Worm (Caenorhabditis elegans) whole organism, mixed stage, embryonic: ENCODE measurements around the gene F59E11.6.

ENCODE experiments used
- M03D4.4 ChIP-seq: sonication (generic microtip); optimal IDR thresholded peaks from 2 replicates; lab custom pipeline; 2017; ENCODE audit warnings: mild to moderate bottlenecking, missing genetic modification characterization, missing compliant biosample characterization
- bed-3 ChIP-seq: fragments of 200-800 bp; sonication (Bioruptor generic); optimal IDR thresholded peaks from 3 replicates; lab custom pipeline; 2018; ENCODE audit warnings: mild to moderate bottlenecking, missing genetic modification characterization, moderate library complexity, missing compliant biosample characterization
- blmp-1 ChIP-seq: fragments of 150-350 bp; optimal IDR thresholded peaks from 2 replicates; lab custom pipeline; 2014; ENCODE audit warnings: missing biosample characterization, missing genetic modification characterization
- ceh-39 ChIP-seq: fragments of 150-350 bp; optimal IDR thresholded peaks from 2 replicates; lab custom pipeline; 2014; ENCODE audit warnings: missing biosample characterization, missing genetic modification characterization
- ceh-43 ChIP-seq: fragments of 200-800 bp; sonication (Bioruptor generic); optimal IDR thresholded peaks from 2 replicates; lab custom pipeline; 2018; ENCODE audit warnings: mild to moderate bottlenecking, missing genetic modification characterization, moderate library complexity, missing compliant biosample characterization
- ceh-83 ChIP-seq: fragments of 200-800 bp; sonication (Bioruptor generic); optimal IDR thresholded peaks from 2 replicates; lab custom pipeline; 2018; ENCODE audit warnings: mild to moderate bottlenecking, missing genetic modification characterization, missing compliant biosample characterization
- ces-1 ChIP-seq: fragments of 150-350 bp; optimal IDR thresholded peaks from 2 replicates; lab custom pipeline; 2014; ENCODE audit warnings: missing biosample characterization, missing genetic modification reagents, missing genetic modification characterization
- cnd-1 ChIP-seq: fragments of 200-800 bp; sonication (Bioruptor generic); optimal IDR thresholded peaks from 2 replicates; lab custom pipeline; 2018; ENCODE audit warnings: mild to moderate bottlenecking, missing genetic modification characterization, missing compliant biosample characterization
- drap-1 ChIP-seq: fragments of 200-800 bp; sonication (Bioruptor generic); optimal IDR thresholded peaks from 3 replicates; lab custom pipeline; 2018; ENCODE audit warnings: mild to moderate bottlenecking, missing genetic modification characterization, missing compliant biosample characterization
- elt-1 ChIP-seq: sonication (generic microtip); optimal IDR thresholded peaks from 2 replicates; lab custom pipeline; 2017; ENCODE audit warnings: missing genetic modification characterization, mild to moderate bottlenecking, missing compliant biosample characterization, antibody characterized with exemption, moderate library complexity, borderline replicate concordance; ENCODE audit not compliant: insufficient read depth
- elt-3 ChIP-seq: fragments of 150-350 bp; optimal IDR thresholded peaks from 2 replicates; lab custom pipeline; 2014; ENCODE audit warnings: missing biosample characterization, missing genetic modification characterization
- flh-1 ChIP-seq: fragments of 200-800 bp; sonication (Bioruptor generic); optimal IDR thresholded peaks from 2 replicates; lab custom pipeline; 2018; ENCODE audit warnings: mild to moderate bottlenecking, missing genetic modification characterization, moderate library complexity, missing compliant biosample characterization
- ham-2 ChIP-seq: fragments of 200-800 bp; sonication (Bioruptor generic); optimal IDR thresholded peaks from 2 replicates; lab custom pipeline; 2018; ENCODE audit warnings: mild to moderate bottlenecking, missing genetic modification characterization, missing compliant biosample characterization
- hlh-1 ChIP-seq: fragments of 150-350 bp; optimal IDR thresholded peaks from 2 replicates; lab custom pipeline; 2014; ENCODE audit warnings: missing biosample characterization, missing genetic modification reagents, missing genetic modification characterization
- lin-13 ChIP-seq: fragments of 150-350 bp; optimal IDR thresholded peaks from 2 replicates; lab custom pipeline; 2014; ENCODE audit warnings: missing biosample characterization, missing genetic modification characterization
- lsy-2 ChIP-seq: fragments of 150-350 bp; optimal IDR thresholded peaks from 2 replicates; lab custom pipeline; 2014; ENCODE audit warnings: missing biosample characterization, missing genetic modification characterization
- mab-5 ChIP-seq: fragments of 150-350 bp; optimal IDR thresholded peaks from 2 replicates; lab custom pipeline; 2014; ENCODE audit warnings: missing biosample characterization, missing genetic modification characterization
- mep-1 ChIP-seq: fragments of 150-350 bp; optimal IDR thresholded peaks from 2 replicates; lab custom pipeline; 2017; ENCODE audit warnings: missing biosample characterization, missing genetic modification reagents, missing genetic modification characterization, inconsistent platforms
- mls-2 ChIP-seq: sonication (generic microtip); optimal IDR thresholded peaks from 2 replicates; lab custom pipeline; 2016; ENCODE audit warnings: mild to moderate bottlenecking, missing genetic modification characterization, moderate library complexity, missing compliant biosample characterization
- nhr-12 ChIP-seq: fragments of 150-350 bp; optimal IDR thresholded peaks from 2 replicates; lab custom pipeline; 2014; ENCODE audit warnings: missing biosample characterization, missing genetic modification characterization
- nhr-2 ChIP-seq: fragments of 150-350 bp; optimal IDR thresholded peaks from 2 replicates; lab custom pipeline; 2014; ENCODE audit warnings: missing biosample characterization, missing genetic modification characterization
- nhr-237 ChIP-seq: fragments of 150-350 bp; optimal IDR thresholded peaks from 2 replicates; lab custom pipeline; 2014; ENCODE audit warnings: missing biosample characterization, missing genetic modification characterization
- nhr-28 ChIP-seq: fragments of 150-350 bp; optimal IDR thresholded peaks from 2 replicates; lab custom pipeline; 2014; ENCODE audit warnings: missing biosample characterization, missing genetic modification characterization
- nhr-76 ChIP-seq: sonication (generic microtip); optimal IDR thresholded peaks from 2 replicates; lab custom pipeline; 2017; ENCODE audit warnings: missing biosample characterization, missing genetic modification characterization
- pha-4 ChIP-seq: fragments of 150-350 bp; optimal IDR thresholded peaks from 2 replicates; lab custom pipeline; 2018; ENCODE audit warnings: missing biosample characterization, missing genetic modification reagents, missing genetic modification characterization
- sem-2 ChIP-seq: fragments of 200-800 bp; sonication (Bioruptor generic); optimal IDR thresholded peaks from 2 replicates; lab custom pipeline; 2018; ENCODE audit warnings: mild to moderate bottlenecking, missing genetic modification characterization, missing compliant biosample characterization
- snpc-4 ChIP-seq: fragments of 150-350 bp; optimal IDR thresholded peaks from 2 replicates; lab custom pipeline; 2014; ENCODE audit warnings: missing biosample characterization, missing genetic modification characterization
- sptf-1 ChIP-seq: sonication (generic microtip); optimal IDR thresholded peaks from 2 replicates; lab custom pipeline; 2017; ENCODE audit warnings: mild to moderate bottlenecking, missing genetic modification characterization, moderate library complexity, missing compliant biosample characterization
- tbx-8 ChIP-seq: fragments of 200-800 bp; sonication (Bioruptor generic); optimal IDR thresholded peaks from 2 replicates; lab custom pipeline; 2018; ENCODE audit warnings: mild to moderate bottlenecking, missing genetic modification characterization, moderate library complexity, missing compliant biosample characterization
- unc-120 ChIP-seq: sonication (generic microtip); optimal IDR thresholded peaks from 2 replicates; lab custom pipeline; 2017; ENCODE audit warnings: missing genetic modification characterization, missing compliant biosample characterization; ENCODE audit not compliant: poor library complexity, severe bottlenecking
- zip-8 ChIP-seq: fragments of 150-350 bp; optimal IDR thresholded peaks from 2 replicates; lab custom pipeline; 2014; ENCODE audit warnings: missing biosample characterization, missing genetic modification characterization
- ztf-11 ChIP-seq: fragments of 150-350 bp; optimal IDR thresholded peaks from 2 replicates; lab custom pipeline; 2014; ENCODE audit warnings: missing biosample characterization, missing genetic modification characterization

The F59E11.6 gene

DNA sequence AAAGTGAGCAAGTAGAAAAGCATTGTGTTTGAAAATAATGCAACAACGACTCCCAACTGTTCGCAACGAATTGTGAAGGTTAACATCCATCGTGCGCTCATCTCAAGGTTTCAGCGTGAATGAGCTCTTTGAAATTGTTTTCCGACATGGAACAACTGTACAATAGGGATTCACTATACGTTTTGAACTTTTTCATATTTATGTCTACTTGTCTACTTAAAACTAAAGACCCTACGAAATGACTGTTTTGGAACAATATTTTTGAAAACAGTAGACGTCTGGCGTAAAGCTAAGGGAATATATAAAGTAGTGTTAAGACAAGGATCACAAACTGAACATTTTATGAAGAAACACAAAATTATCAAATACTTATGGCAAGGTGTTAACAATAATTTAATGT is 8.0 kb upstream of the F59E11.6 start, which contains the start of gene str-86:
Gene str-86 (minus strand): TSS at position 101 of the 400 bp plus-strand sequence.
- no peak for TF ChIP-seq ceh-39
- TF ChIP-seq ztf-11 (tag; lab: Kevin White, UChicago), result no peak
- TF ChIP-seq flh-1, result no peak
- TF ChIP-seq unc-120 (tag; lab: Kevin White, UChicago), result no peak
- TF ChIP-seq ham-2 (GFP tag; lab: Kevin White, UChicago), result no peak
- TF ChIP-seq tbx-8 (GFP tag; lab: Kevin White, UChicago), result no peak
- no peak for TF ChIP-seq drap-1 (GFP tag; lab: Kevin White, UChicago)
- no peak for TF ChIP-seq sptf-1
- no peak for TF ChIP-seq lin-13 (tag; lab: Kevin White, UChicago)
- no peak for TF ChIP-seq nhr-28 (tag; lab: Kevin White, UChicago)
- TF ChIP-seq mab-5 (tag; lab: Kevin White, UChicago), result no peak
- TF ChIP-seq bed-3 (GFP tag; lab: Kevin White, UChicago), result no peak
- TF ChIP-seq elt-3 (tag; lab: Kevin White, UChicago), result no peak
- no peak for TF ChIP-seq ces-1

DNA sequence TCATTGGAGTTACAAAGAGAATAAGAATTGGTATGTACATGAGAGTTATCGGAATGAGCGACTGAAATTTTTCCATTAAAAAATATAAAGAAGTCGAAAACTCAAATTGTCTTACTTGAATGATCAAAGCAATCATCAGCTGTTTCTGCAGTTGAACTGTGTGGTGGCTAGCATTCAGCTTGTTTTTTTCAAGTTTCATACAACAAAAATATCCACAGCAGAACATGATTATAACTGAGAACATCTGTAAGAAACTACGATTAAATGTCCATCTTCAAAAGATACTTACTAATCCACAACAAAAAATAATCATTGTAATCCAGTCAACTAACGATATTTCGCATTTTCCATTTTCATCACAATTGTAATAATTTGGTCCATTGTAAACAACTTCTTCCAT is 6.8 kb upstream of the F59E11.6 start:
- no peak for TF ChIP-seq mep-1
- no peak for TF ChIP-seq zip-8
- TF ChIP-seq ceh-83 (GFP tag; lab: Kevin White, UChicago), result no peak
- no peak for TF ChIP-seq lsy-2 (tag; lab: Kevin White, UChicago)
- no peak for TF ChIP-seq ceh-39
- no peak for TF ChIP-seq flh-1

DNA sequence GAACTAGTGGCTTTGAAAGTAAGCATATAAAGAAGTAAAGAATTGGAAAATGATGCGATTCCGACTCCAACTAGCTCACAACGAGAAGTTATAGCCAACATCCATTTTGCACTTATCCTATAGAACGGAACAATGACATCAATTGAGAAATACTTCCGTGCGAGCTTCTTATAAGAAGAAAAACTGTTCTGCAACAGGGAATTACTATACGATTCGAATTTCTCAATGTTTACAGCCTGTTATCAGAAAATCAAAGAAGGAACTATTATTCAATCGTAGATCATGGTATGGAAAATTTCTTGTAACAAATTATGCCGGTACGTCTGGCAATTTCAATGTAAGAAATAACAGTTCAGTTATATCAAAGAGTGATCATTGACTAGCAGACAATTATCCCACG is 5.8 kb upstream of the F59E11.6 start, which contains the start of gene str-85:
Gene str-85 (minus strand): TSS at position 101 of the 400 bp plus-strand sequence.
- TF ChIP-seq ceh-83 (GFP tag; lab: Kevin White, UChicago) (no peak), ceh-43 (GFP tag; lab: Kevin White, UChicago) (no peak), drap-1 (GFP tag; lab: Kevin White, UChicago) (no peak), mep-1 (no peak), elt-3 (tag; lab: Kevin White, UChicago) (no peak), ceh-39 (no peak), M03D4.4 (tag; lab: Kevin White, UChicago) (no peak), sptf-1 (no peak), blmp-1 (no peak), zip-8 (no peak), nhr-28 (tag; lab: Kevin White, UChicago) (no peak), hlh-1 (tag; lab: Kevin White, UChicago) (no peak)

DNA sequence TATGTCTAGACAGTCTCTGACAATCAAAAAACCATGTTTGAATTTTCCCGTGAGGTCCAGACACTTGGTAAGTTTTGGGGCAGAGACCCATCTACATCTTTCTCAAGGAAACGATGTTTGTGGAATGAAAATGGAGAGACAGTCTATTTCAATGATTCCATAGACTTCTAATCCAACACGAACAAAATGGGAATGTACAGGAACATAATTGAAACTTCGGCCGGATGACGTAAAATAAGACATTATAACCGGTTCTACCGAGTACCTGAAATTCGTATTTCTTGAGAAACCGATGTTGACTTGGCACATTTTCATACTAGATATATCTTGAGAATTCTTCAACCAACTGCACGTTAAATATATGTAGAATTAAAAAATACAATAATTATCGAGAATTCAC is 3.5 kb upstream of the F59E11.6 start, which contains the start of gene str-87:
Gene str-87 (minus strand): TSS at position 101 of the 400 bp plus-strand sequence.
- TF ChIP-seq mls-2 (tag; lab: Kevin White, UChicago) (no peak), nhr-28 (tag; lab: Kevin White, UChicago) (no peak), mab-5 (tag; lab: Kevin White, UChicago) (no peak), ceh-39 (no peak), nhr-12 (no peak), elt-3 (tag; lab: Kevin White, UChicago) (no peak), pha-4 (tag; lab: Kevin White, UChicago) (no peak), ceh-43 (GFP tag; lab: Kevin White, UChicago) (no peak), zip-8 (no peak), hlh-1 (tag; lab: Kevin White, UChicago) (no peak), lin-13 (tag; lab: Kevin White, UChicago) (no peak), snpc-4 (no peak), mep-1 (no peak), tbx-8 (GFP tag; lab: Kevin White, UChicago) (no peak), ces-1 (no peak), flh-1 (no peak), bed-3 (GFP tag; lab: Kevin White, UChicago) (no peak), ceh-83 (GFP tag; lab: Kevin White, UChicago) (no peak), cnd-1 (tag; lab: Kevin White, UChicago) (no peak)

DNA sequence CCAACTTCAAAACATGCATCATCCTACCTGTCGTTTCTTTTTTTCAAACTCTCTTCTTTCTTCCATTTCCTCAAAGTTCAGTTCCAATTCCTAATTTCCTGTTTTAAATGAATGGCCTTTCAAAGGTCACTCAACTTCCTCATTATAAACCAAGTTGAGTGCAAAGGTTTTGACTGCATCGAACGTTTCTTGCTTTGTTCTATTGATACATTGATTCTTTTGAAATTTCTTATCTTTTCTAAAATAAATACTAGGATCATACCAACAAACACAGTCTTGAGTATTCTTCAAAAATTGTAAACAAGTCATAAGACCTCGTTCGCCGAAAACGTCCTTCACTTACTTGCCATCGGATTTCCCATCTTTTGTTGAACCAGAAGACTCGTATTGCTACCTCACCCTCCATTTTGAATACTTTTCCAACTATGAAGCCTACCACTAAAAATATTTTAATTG is 1.4 kb upstream of the F59E11.6 start, which contains the start of gene F59E11.7:
Gene F59E11.7 (plus strand): TSS at position 51 of the 456 bp plus-strand sequence.
- TF ChIP-seq nhr-12, result no peak
- no peak for TF ChIP-seq nhr-237 (tag; lab: Kevin White, UChicago)
- TF ChIP-seq mab-5 (tag; lab: Kevin White, UChicago), result no peak
- TF ChIP-seq nhr-76, result no peak
- no peak for TF ChIP-seq zip-8
- TF ChIP-seq M03D4.4 (tag; lab: Kevin White, UChicago), result no peak
- no peak for TF ChIP-seq mep-1

DNA sequence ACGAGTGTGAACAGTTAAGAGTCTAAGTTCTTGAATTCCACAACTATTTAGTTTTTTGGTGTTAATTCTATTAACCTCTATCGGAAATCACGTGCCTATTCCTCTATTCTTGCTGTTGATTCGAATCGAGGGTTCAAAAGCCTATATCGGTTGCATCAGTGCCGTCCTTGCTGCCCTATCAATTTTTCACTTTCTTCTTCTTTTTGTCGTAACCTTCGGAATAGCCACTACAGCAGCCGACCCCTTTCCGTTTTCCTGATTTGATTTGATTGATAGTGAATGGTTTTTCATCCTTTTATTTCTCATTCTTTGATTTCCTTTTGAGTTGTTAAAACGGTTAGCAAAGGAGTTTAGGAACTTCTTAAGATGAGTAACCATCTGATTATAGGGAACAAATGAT is 2.7 kb downstream of the F59E11.6 start:
- TF ChIP-seq hlh-1 (tag; lab: Kevin White, UChicago), result no peak
- no peak for TF ChIP-seq sptf-1
- no peak for TF ChIP-seq sem-2 (GFP tag; lab: Kevin White, UChicago)
- TF ChIP-seq elt-3 (tag; lab: Kevin White, UChicago), result no peak
- TF ChIP-seq ztf-11 (tag; lab: Kevin White, UChicago), result no peak
- no peak for TF ChIP-seq lsy-2 (tag; lab: Kevin White, UChicago)
- no peak for TF ChIP-seq nhr-12
- TF ChIP-seq ceh-83 (GFP tag; lab: Kevin White, UChicago), result no peak
- no peak for TF ChIP-seq ham-2 (GFP tag; lab: Kevin White, UChicago)
- TF ChIP-seq nhr-76, result no peak
- no peak for TF ChIP-seq elt-1 (tag; lab: Kevin White, UChicago)
- no peak for TF ChIP-seq M03D4.4 (tag; lab: Kevin White, UChicago)
- TF ChIP-seq pha-4 (tag; lab: Kevin White, UChicago), result no peak
- TF ChIP-seq unc-120 (tag; lab: Kevin White, UChicago), result no peak
- TF ChIP-seq zip-8, result no peak
- TF ChIP-seq nhr-2 (tag; lab: Kevin White, UChicago), result no peak
- TF ChIP-seq ces-1, result no peak
- no peak for TF ChIP-seq lin-13 (tag; lab: Kevin White, UChicago)
- TF ChIP-seq nhr-237 (tag; lab: Kevin White, UChicago), result no peak
- no peak for TF ChIP-seq cnd-1 (tag; lab: Kevin White, UChicago)
- TF ChIP-seq, all 35 proteins: peak for 0
